Fruit fly (Drosophila melanogaster) whole organism, prepupa: ENCODE results near the gene PIG-H.

Experiments used
- CG10631 ChIP-seq: fragments of 200-800 bp; sonication (Bioruptor generic); optimal IDR thresholded peaks from 2 replicates; lab custom pipeline; 2016; ENCODE audit warnings: missing biosample characterization, missing genetic modification characterization
- CG10669 ChIP-seq: fragments of 200-800 bp; sonication (Bioruptor generic); optimal IDR thresholded peaks from 3 replicates; lab custom pipeline; 2018; ENCODE audit warnings: missing biosample characterization, mild to moderate bottlenecking, missing genetic modification characterization, moderate library complexity
- CG11294 ChIP-seq: fragments of 200-800 bp; sonication (Bioruptor generic); IDR thresholded peaks from 2 replicates; pipeline ENCODE4 v1.3.6; 2022; ENCODE audit warnings: missing biosample characterization, missing genetic modification characterization
- CG11762 ChIP-seq: fragments of 200-800 bp; sonication (Bioruptor generic); optimal IDR thresholded peaks from 3 replicates; lab custom pipeline; 2016; ENCODE audit warnings: missing biosample characterization, missing genetic modification characterization; ENCODE audit not compliant: insufficient read depth
- CG11902 ChIP-seq: fragments of 200-800 bp; sonication (Bioruptor generic); optimal IDR thresholded peaks from 3 replicates; lab custom pipeline; 2016; ENCODE audit warnings: missing biosample characterization, missing genetic modification characterization
- CG15336 ChIP-seq: fragments of 200-800 bp; sonication (Bioruptor generic); IDR thresholded peaks from 2 replicates; pipeline ENCODE4 v1.3.6; 2022; ENCODE audit warnings: missing biosample characterization, missing genetic modification characterization
- CG16779 ChIP-seq: fragments of 200-800 bp; sonication (Bioruptor generic); optimal IDR thresholded peaks from 3 replicates; lab custom pipeline; 2017; ENCODE audit warnings: missing biosample characterization, mild to moderate bottlenecking, missing genetic modification characterization
- CG3032 ChIP-seq: fragments of 200-800 bp; optimal IDR thresholded peaks from 2 replicates; lab custom pipeline; 2019; ENCODE audit warnings: missing biosample characterization, mild to moderate bottlenecking, missing genetic modification characterization, moderate library complexity
- CG31627 ChIP-seq: fragments of 200-800 bp; sonication (Bioruptor generic); optimal IDR thresholded peaks from 3 replicates; lab custom pipeline; 2016; ENCODE audit warnings: missing biosample characterization, missing genetic modification characterization
- CG6163 ChIP-seq: fragments of 200-800 bp; sonication (Bioruptor generic); IDR thresholded peaks from 3 replicates; pipeline ENCODE4 v1.3.6; 2022; ENCODE audit warnings: missing biosample characterization, missing genetic modification characterization
- CG6808 ChIP-seq: fragments of 200-800 bp; sonication (Bioruptor generic); optimal IDR thresholded peaks from 3 replicates; lab custom pipeline; 2017; ENCODE audit warnings: missing biosample characterization, missing genetic modification characterization, mild to moderate bottlenecking, moderate library complexity, missing genetic modification reagents
- CG7368 ChIP-seq: fragments of 200-800 bp; sonication (Bioruptor generic); optimal IDR thresholded peaks from 3 replicates; lab custom pipeline; 2016; ENCODE audit warnings: missing biosample characterization, missing genetic modification characterization
- CG8119 ChIP-seq: fragments of 200-800 bp; sonication (Bioruptor generic); IDR thresholded peaks from 3 replicates; pipeline ENCODE4 v1.3.6; 2022; ENCODE audit warnings: missing biosample characterization, missing genetic modification characterization
- Eip78C ChIP-seq: fragments of 200-800 bp; sonication (Bioruptor generic); peaks from one replicate; lab custom pipeline; 2016; ENCODE audit warnings: missing biosample characterization, missing genetic modification characterization
- Eip93F ChIP-seq: fragments of 200-800 bp; sonication (Bioruptor generic); optimal IDR thresholded peaks from 2 replicates; lab custom pipeline; 2016; ENCODE audit warnings: missing biosample characterization, mild to moderate bottlenecking, missing genetic modification characterization
- Ets21C ChIP-seq: fragments of 200-800 bp; sonication (Bioruptor generic); optimal IDR thresholded peaks from 3 replicates; lab custom pipeline; 2016; ENCODE audit warnings: missing biosample characterization, missing genetic modification characterization
- Gug ChIP-seq: fragments of 200-800 bp; sonication (Bioruptor generic); IDR thresholded peaks from 2 replicates; pipeline ENCODE4 v1.3.6; 2022; ENCODE audit warnings: missing biosample characterization, missing genetic modification characterization
- Hr39 ChIP-seq: fragments of 200-800 bp; sonication (Bioruptor generic); optimal IDR thresholded peaks from 2 replicates; lab custom pipeline; 2016; ENCODE audit warnings: missing biosample characterization, missing genetic modification characterization
- Hr4 ChIP-seq: fragments of 200-800 bp; sonication (Bioruptor generic); optimal IDR thresholded peaks from 3 replicates; lab custom pipeline; 2016; ENCODE audit warnings: missing biosample characterization, missing genetic modification characterization
- Lpt ChIP-seq: fragments of 200-800 bp; sonication (Bioruptor generic); optimal IDR thresholded peaks from 3 replicates; lab custom pipeline; 2016; ENCODE audit warnings: missing biosample characterization, missing genetic modification characterization
- Met ChIP-seq: fragments of 200-800 bp; sonication (Bioruptor generic); optimal IDR thresholded peaks from 3 replicates; lab custom pipeline; 2016; ENCODE audit warnings: missing biosample characterization, missing genetic modification characterization
- Sox14 ChIP-seq: fragments of 200-800 bp; sonication (Bioruptor generic); optimal IDR thresholded peaks from 3 replicates; lab custom pipeline; 2016; ENCODE audit warnings: missing biosample characterization, missing genetic modification characterization
- achi ChIP-seq: fragments of 200-800 bp; sonication (Bioruptor generic); optimal IDR thresholded peaks from 3 replicates; lab custom pipeline; 2016; ENCODE audit warnings: missing biosample characterization, missing genetic modification characterization
- cyc ChIP-seq: fragments of 200-800 bp; sonication (Bioruptor generic); optimal IDR thresholded peaks from 3 replicates; lab custom pipeline; 2016; ENCODE audit warnings: missing biosample characterization, missing genetic modification characterization
- dac ChIP-seq: fragments of 200-800 bp; sonication (Bioruptor generic); optimal IDR thresholded peaks from 2 replicates; lab custom pipeline; 2017; ENCODE audit warnings: missing biosample characterization, mild to moderate bottlenecking, missing genetic modification characterization
- esn ChIP-seq: fragments of 200-800 bp; sonication (Bioruptor generic); optimal IDR thresholded peaks from 2 replicates; lab custom pipeline; 2016; ENCODE audit warnings: missing biosample characterization, mild to moderate bottlenecking, missing genetic modification characterization, moderate library complexity
- lz ChIP-seq: fragments of 200-800 bp; sonication (Bioruptor generic); optimal IDR thresholded peaks from 3 replicates; lab custom pipeline; 2016; ENCODE audit warnings: missing biosample characterization, missing genetic modification characterization
- net ChIP-seq: fragments of 200-800 bp; sonication (Bioruptor generic); optimal IDR thresholded peaks from 3 replicates; lab custom pipeline; 2016; ENCODE audit warnings: missing biosample characterization, missing genetic modification characterization
- salr ChIP-seq, 2 experiments: fragments of 200-800 bp; sonication (Bioruptor generic); optimal IDR thresholded peaks; 3 replicates each; lab custom pipeline; 2016 to 2018; ENCODE audit warnings: missing biosample characterization in 2 of 2, missing genetic modification characterization in 2 of 2, mild to moderate bottlenecking in 1 of 2
- spab ChIP-seq: fragments of 200-800 bp; sonication (Bioruptor generic); optimal IDR thresholded peaks from 2 replicates; lab custom pipeline; 2017; ENCODE audit warnings: missing biosample characterization, mild to moderate bottlenecking, missing genetic modification characterization, missing genetic modification reagents
- svp ChIP-seq: fragments of 200-800 bp; sonication (Bioruptor generic); peaks from one replicate; lab custom pipeline; 2016; ENCODE audit warnings: missing biosample characterization, missing genetic modification characterization
- topi ChIP-seq: fragments of 200-800 bp; sonication (Bioruptor generic); optimal IDR thresholded peaks from 3 replicates; lab custom pipeline; 2016; ENCODE audit warnings: missing biosample characterization, missing genetic modification characterization
- vri ChIP-seq: fragments of 200-800 bp; sonication (Bioruptor generic); optimal IDR thresholded peaks from 3 replicates; lab custom pipeline; 2016; ENCODE audit warnings: missing biosample characterization, mild to moderate bottlenecking, missing genetic modification characterization

The PIG-H gene

dm6 chr3R:8009080-8009620, 9.5 kb downstream of the PIG-H start, which contains the start of the genes CG11052 and CG3223:
CG11052 (minus strand) TSS chr3R:8009297.
CG3223 (plus strand) TSS chr3R:8009400.
- TF ChIP-seq esn (GFP tag; lab: Kevin White, UChicago) (peak; percentile 43), dac (GFP tag; lab: Kevin White, UChicago) (no peak), CG11762 (GFP tag; lab: Kevin White, UChicago) (no peak), svp (GFP tag; lab: Kevin White, UChicago) (peak; percentile 81), Sox14 (GFP tag; lab: Kevin White, UChicago) (peak; percentile 46), Eip78C (GFP tag; lab: Kevin White, UChicago) (peak; percentile 46), salr (GFP tag; optimal IDR thresholded peaks at IDR 0.05; lab: Kevin White, UChicago) (no peak)
- TF ChIP-seq, all 60 proteins: peak for 4

dm6 chr3R:8013121-8014009, 13.7 kb downstream of the PIG-H start, which contains the start of the genes CG10435 and Pbp95:
CG10435 (minus strand) TSS chr3R:8013201.
Pbp95 (plus strand) TSS chr3R:8013791.
- no peak for TF ChIP-seq CG6808 (GFP tag; lab: Kevin White, UChicago)
- TF ChIP-seq net (GFP tag; lab: Kevin White, UChicago), result no peak
- no peak for TF ChIP-seq topi (GFP tag; lab: Kevin White, UChicago)
- peak; percentile 54 for TF ChIP-seq Hr39 (GFP tag; lab: Kevin White, UChicago)
- TF ChIP-seq CG3032 (tag; lab: Kevin White, UChicago), result peak; percentile 27
- no peak for TF ChIP-seq CG10669 (GFP tag; lab: Kevin White, UChicago)
- peak; percentile 37 for TF ChIP-seq CG7368
- TF ChIP-seq svp (GFP tag; lab: Kevin White, UChicago), result peak; percentile 97
- TF ChIP-seq achi (GFP tag; lab: Kevin White, UChicago), result no peak
- TF ChIP-seq CG11902 (GFP tag; lab: Kevin White, UChicago), result peak; percentile 29
- TF ChIP-seq esn (GFP tag; lab: Kevin White, UChicago), result peak; percentile 55
- TF ChIP-seq CG31627 (GFP tag; lab: Kevin White, UChicago), result peak; percentile 53
- no peak for TF ChIP-seq CG16779 (tag; lab: Kevin White, UChicago)
- TF ChIP-seq CG11762 (GFP tag; lab: Kevin White, UChicago), result peak; percentile 3
- TF ChIP-seq Sox14 (GFP tag; lab: Kevin White, UChicago), result peak; percentile 55
- peak; percentile 62 for TF ChIP-seq CG6163
- TF ChIP-seq Ets21C (GFP tag; lab: Kevin White, UChicago), result peak; percentile 24
- 0 out of 2 replicates have a peak, but pooled peaks have one; percentile 24 for TF ChIP-seq CG11294 (GFP tag; lab: Robert Waterston, UW)
- TF ChIP-seq CG10631 (GFP tag; lab: Kevin White, UChicago), result peak; percentile 44
- peak; percentile 45 for TF ChIP-seq Lpt (GFP tag; lab: Kevin White, UChicago)
- peak; percentile 44 for TF ChIP-seq Hr4 (GFP tag; lab: Kevin White, UChicago)
- TF ChIP-seq CG8119 (GFP tag; lab: Robert Waterston, UW), result 0 out of 3 replicates have a peak, but pooled peaks have one; percentile 14
- TF ChIP-seq lz (GFP tag; lab: Kevin White, UChicago), result peak; percentile 58
- peak; percentile 52 for TF ChIP-seq cyc (GFP tag; lab: Kevin White, UChicago)

dm6 chr3R:8026515-8026914, 26.9 kb downstream of the PIG-H start:
- TF ChIP-seq CG11294 (GFP tag; lab: Robert Waterston, UW) (no peak), vri (GFP tag; lab: Kevin White, UChicago) (no peak), Eip78C (GFP tag; lab: Kevin White, UChicago) (no peak), Eip93F (no peak), CG10669 (GFP tag; lab: Kevin White, UChicago) (no peak), svp (GFP tag; lab: Kevin White, UChicago) (no peak), Met (GFP tag; lab: Kevin White, UChicago) (no peak), CG6808 (GFP tag; lab: Kevin White, UChicago) (no peak), Gug (GFP tag; lab: Robert Waterston, UW) (no peak), Ets21C (GFP tag; lab: Kevin White, UChicago) (no peak), cyc (GFP tag; lab: Kevin White, UChicago) (no peak), spab (no peak), CG11762 (GFP tag; lab: Kevin White, UChicago) (no peak), CG15336 (no peak)
